Worm (Caenorhabditis elegans) whole organism, early embryonic: ENCODE measurements around the gene srx-115.

Experiments used
- B0310.2 ChIP-seq: sonication (generic microtip); optimal IDR thresholded peaks from 2 replicates; lab custom pipeline; 2016; ENCODE audit warnings: mild to moderate bottlenecking, missing genetic modification characterization, missing compliant biosample characterization
- F13C5.2 ChIP-seq: sonication (generic microtip); optimal IDR thresholded peaks from 2 replicates; lab custom pipeline; 2017; ENCODE audit warnings: mild to moderate bottlenecking, missing genetic modification characterization, inconsistent platforms, missing compliant biosample characterization
- aly-1 ChIP-seq: sonication (generic microtip); optimal IDR thresholded peaks from 2 replicates; lab custom pipeline; 2016; ENCODE audit warnings: missing genetic modification characterization, missing compliant biosample characterization
- ama-1 ChIP-seq: fragments of 150-350 bp; optimal IDR thresholded peaks from 2 replicates; lab custom pipeline; 2014
- ceh-13 ChIP-seq: fragments of 200-800 bp; sonication (Bioruptor generic); optimal IDR thresholded peaks from 2 replicates; lab custom pipeline; 2018; ENCODE audit warnings: mild to moderate bottlenecking, missing genetic modification characterization, missing compliant biosample characterization
- ceh-36 ChIP-seq: sonication (generic microtip); optimal IDR thresholded peaks from 2 replicates; lab custom pipeline; 2016; ENCODE audit warnings: missing genetic modification characterization, inconsistent platforms, missing compliant biosample characterization
- ets-7 ChIP-seq: sonication (generic microtip); optimal IDR thresholded peaks from 2 replicates; lab custom pipeline; 2016; ENCODE audit warnings: missing genotype, missing genetic modification characterization, missing compliant biosample characterization
- flt-1 ChIP-seq: fragments of 200-800 bp; sonication (Bioruptor generic); IDR thresholded peaks from 2 replicates; pipeline ENCODE4 v1.3.6; 2022; ENCODE audit warnings: missing genetic modification characterization, missing compliant biosample characterization
- hmbx-1 ChIP-seq: sonication (generic microtip); optimal IDR thresholded peaks from 2 replicates; lab custom pipeline; 2016; ENCODE audit warnings: mild to moderate bottlenecking, missing genetic modification characterization, missing compliant biosample characterization
- hmg-4 ChIP-seq: fragments of 200-800 bp; sonication (Bioruptor generic); optimal IDR thresholded peaks from 2 replicates; lab custom pipeline; 2018; ENCODE audit warnings: mild to moderate bottlenecking, missing genetic modification characterization, missing compliant biosample characterization
- hnd-1 ChIP-seq: sonication (generic microtip); optimal IDR thresholded peaks from 2 replicates; lab custom pipeline; 2016; ENCODE audit warnings: missing genetic modification characterization, missing compliant biosample characterization
- pes-1 ChIP-seq: fragments of 200-800 bp; sonication (Bioruptor generic); IDR thresholded peaks from 2 replicates; pipeline ENCODE4 v1.3.6; 2022; ENCODE audit warnings: missing genetic modification reagents, missing genetic modification characterization, missing compliant biosample characterization
- scrt-1 ChIP-seq: fragments of 200-800 bp; sonication (Bioruptor generic); IDR thresholded peaks from 2 replicates; pipeline ENCODE4 v1.3.6; 2022; ENCODE audit warnings: missing genetic modification characterization, missing compliant biosample characterization
- sea-1 ChIP-seq: fragments of 200-800 bp; sonication (Bioruptor generic); conservative IDR thresholded peaks from 2 replicates; pipeline ENCODE4 v1.3.6; 2022; ENCODE audit warnings: missing genetic modification characterization, missing compliant biosample characterization
- tbx-11 ChIP-seq: fragments of 200-800 bp; sonication (Bioruptor generic); IDR thresholded peaks from 2 replicates; pipeline ENCODE4 v1.3.6; 2022; ENCODE audit warnings: missing genetic modification characterization, missing compliant biosample characterization
- tbx-37 ChIP-seq: fragments of 200-800 bp; sonication (Bioruptor generic); conservative IDR thresholded peaks from 2 replicates; pipeline ENCODE4 v1.3.6; 2022; ENCODE audit warnings: missing genetic modification reagents, missing genetic modification characterization, missing compliant biosample characterization
- tra-4 ChIP-seq: sonication (generic microtip); optimal IDR thresholded peaks from 2 replicates; lab custom pipeline; 2017; ENCODE audit warnings: missing genetic modification characterization, missing compliant biosample characterization

srx-115 gene

DNA sequence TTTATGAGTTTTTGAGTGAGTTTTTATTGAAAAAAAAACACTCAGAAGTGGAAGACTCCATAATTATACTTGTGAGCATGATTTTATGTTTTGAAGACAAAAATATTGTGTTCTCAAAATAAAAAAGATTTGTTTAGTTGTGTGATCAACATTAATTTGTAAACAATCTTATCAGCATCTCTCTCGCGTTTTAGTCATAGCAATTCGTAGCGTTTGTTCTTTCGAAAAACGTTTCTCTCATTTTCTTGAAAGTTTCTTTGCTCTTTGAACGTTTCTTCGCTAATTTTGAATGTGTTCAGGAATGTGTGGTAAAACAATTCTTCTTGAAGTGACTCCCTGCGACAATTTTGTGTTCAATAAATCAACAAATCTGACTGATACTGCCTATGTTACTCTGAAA lies 32.6 kb upstream of the srx-115 start, which contains the start of gene ZC196.2:
Gene ZC196.2, plus strand, starts transcription at position 301 of the 400 bp plus-strand sequence.
- TF ChIP-seq sea-1 (GFP tag; lab: Robert Waterston, UW) (no peak), ets-7 (tag; lab: Kevin White, UChicago) (no peak), B0310.2 (tag; lab: Kevin White, UChicago) (no peak), ceh-13 (GFP tag; lab: Kevin White, UChicago) (no peak), tbx-37 (no peak), hmg-4 (no peak), aly-1 (no peak), ama-1 (lab: Kevin White, UChicago) (no peak), hnd-1 (no peak), pes-1 (no peak), tra-4 (tag; lab: Kevin White, UChicago) (no peak), flt-1 (GFP tag; lab: Robert Waterston, UW) (no peak), F13C5.2 (no peak), ceh-36 (no peak), hmbx-1 (tag; lab: Kevin White, UChicago) (no peak), tbx-11 (GFP tag; lab: Robert Waterston, UW) (no peak), scrt-1 (GFP tag; lab: Robert Waterston, UW) (no peak)

DNA sequence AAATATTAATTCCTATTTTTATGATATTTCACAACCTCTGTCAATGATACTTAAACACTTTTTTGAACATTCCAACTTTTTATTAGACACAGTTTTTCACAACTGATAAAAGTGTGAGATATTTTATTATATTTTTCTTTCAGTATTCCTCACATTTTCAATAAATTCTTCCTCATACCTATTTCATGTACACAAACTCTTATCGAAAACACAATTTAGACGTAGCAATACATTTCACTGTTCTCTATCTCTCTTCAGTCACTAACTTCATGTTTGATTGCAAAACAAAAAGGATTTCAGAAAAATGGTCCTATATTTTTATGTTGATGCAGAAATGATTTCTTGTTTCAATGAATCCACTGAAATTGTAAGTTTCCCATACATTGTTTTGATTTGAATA lies 25.8 kb upstream of the srx-115 start, which contains the start of gene B0507.6:
Gene B0507.6, plus strand, starts transcription at position 301 of the 400 bp plus-strand sequence.
- no peak for TF ChIP-seq tbx-37
- no peak for TF ChIP-seq ceh-13 (GFP tag; lab: Kevin White, UChicago)
- no peak for TF ChIP-seq aly-1
- no peak for TF ChIP-seq flt-1 (GFP tag; lab: Robert Waterston, UW)
- TF ChIP-seq hmbx-1 (tag; lab: Kevin White, UChicago) = no peak
- TF ChIP-seq sea-1 (GFP tag; lab: Robert Waterston, UW) = no peak
- TF ChIP-seq ceh-36 = no peak
- no peak for TF ChIP-seq tbx-11 (GFP tag; lab: Robert Waterston, UW)
- no peak for TF ChIP-seq ets-7 (tag; lab: Kevin White, UChicago)
- TF ChIP-seq ama-1 (lab: Kevin White, UChicago) = no peak
- TF ChIP-seq scrt-1 (GFP tag; lab: Robert Waterston, UW) = no peak
- no peak for TF ChIP-seq B0310.2 (tag; lab: Kevin White, UChicago)
- TF ChIP-seq hmg-4 = no peak
- TF ChIP-seq tra-4 (tag; lab: Kevin White, UChicago) = no peak
- TF ChIP-seq hnd-1 = no peak
- TF ChIP-seq F13C5.2 = no peak
- no peak for TF ChIP-seq pes-1

DNA sequence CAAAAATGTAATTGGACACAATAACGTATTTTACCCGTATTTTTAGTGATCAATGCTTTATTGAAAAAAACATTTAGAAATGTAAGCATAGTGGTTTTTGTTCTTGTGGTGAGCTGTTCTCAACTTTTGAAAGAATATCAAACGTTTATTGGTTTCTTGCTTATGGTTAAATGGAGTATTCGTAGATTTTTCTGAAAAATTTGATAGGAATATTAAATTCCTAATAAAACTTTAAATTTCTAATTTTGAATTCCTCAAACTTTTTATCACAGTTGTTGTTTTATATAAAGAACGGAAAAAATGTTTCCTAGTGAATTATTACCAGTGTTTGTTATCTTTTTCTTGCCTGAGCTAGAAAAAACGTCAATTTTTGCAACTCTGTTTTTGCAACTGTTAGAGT lies 18.3 kb upstream of the srx-115 start, which contains the start of gene B0507.5:
Gene B0507.5, plus strand, starts transcription at position 301 of the 400 bp plus-strand sequence.
- TF ChIP-seq pes-1 = no peak
- no peak for TF ChIP-seq F13C5.2
- TF ChIP-seq tra-4 (tag; lab: Kevin White, UChicago) = no peak

DNA sequence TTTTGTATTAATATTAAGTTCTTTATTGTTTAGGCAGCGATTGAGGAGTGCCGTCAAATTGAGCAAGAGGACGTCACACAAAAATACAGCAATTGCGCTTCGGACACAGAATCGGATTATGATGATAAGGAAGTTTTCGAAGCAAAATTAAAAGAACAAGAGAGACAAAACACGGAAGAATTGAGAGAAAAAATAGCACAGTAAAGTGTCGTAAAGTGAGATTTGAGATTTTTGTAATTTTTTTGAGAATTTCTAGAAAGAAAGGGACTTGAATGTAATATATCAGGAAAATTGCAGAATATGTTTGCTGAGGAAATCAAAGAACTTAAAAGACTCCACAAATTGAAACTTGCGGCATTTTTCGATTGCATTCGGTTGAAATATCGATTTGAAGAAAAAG lies 17.0 kb upstream of the srx-115 start, which contains the start of gene B0507.4:
Gene B0507.4, plus strand, starts transcription at position 301 of the 400 bp plus-strand sequence.
- TF ChIP-seq hmbx-1 (tag; lab: Kevin White, UChicago) (no peak), ets-7 (tag; lab: Kevin White, UChicago) (no peak), scrt-1 (GFP tag; lab: Robert Waterston, UW) (no peak), aly-1 (no peak), tra-4 (tag; lab: Kevin White, UChicago) (no peak), pes-1 (no peak)

DNA sequence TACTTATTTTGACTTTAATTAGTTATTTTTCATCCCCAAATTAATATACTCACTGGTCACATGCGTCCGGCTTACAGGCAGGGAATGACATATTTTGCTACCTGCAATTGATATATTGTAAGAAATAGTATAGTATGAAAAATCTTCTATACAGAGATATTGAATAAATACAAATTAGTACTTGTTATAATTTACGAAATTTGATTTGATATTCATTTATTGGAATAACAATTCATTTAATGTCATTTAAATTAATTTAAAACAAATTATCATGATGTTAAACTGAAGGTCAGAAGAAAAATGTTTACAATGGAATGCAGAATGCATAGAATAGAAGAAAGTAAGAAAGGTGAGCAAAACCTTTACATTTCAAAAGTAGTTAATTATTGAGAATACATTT lies 13.1 kb upstream of the srx-115 start, which contains the start of gene B0507.7:
Gene B0507.7, minus strand, starts transcription at position 101 of the 400 bp plus-strand sequence.
- TF ChIP-seq tbx-11 (GFP tag; lab: Robert Waterston, UW) (no peak), scrt-1 (GFP tag; lab: Robert Waterston, UW) (no peak), tra-4 (tag; lab: Kevin White, UChicago) (no peak), F13C5.2 (no peak), ceh-36 (no peak)

DNA sequence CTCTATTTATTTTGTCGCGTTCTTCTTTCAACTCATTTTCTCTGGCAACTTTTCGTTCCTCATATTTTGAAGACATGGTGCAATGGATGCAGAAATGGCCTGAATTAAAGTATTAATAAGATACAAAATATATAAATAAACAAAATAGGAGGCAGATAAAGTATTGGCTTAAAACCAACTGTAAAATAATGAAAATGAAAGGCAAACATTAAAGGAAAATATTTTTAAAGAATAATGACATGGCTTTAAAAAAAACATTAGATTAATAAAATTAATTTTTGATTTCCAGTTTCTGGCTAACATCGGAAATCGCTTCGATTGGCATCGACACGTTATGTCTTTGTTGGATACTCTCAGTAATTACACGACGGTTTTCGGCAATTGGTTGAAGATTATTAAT lies 11.3 kb upstream of the srx-115 start, which contains the start of gene ddn-1:
Gene ddn-1, minus strand, starts transcription at position 101 of the 400 bp plus-strand sequence.
- no peak for TF ChIP-seq pes-1
- no peak for TF ChIP-seq ceh-13 (GFP tag; lab: Kevin White, UChicago)
- no peak for TF ChIP-seq hnd-1
- no peak for TF ChIP-seq sea-1 (GFP tag; lab: Robert Waterston, UW)
- no peak for TF ChIP-seq ceh-36
- no peak for TF ChIP-seq B0310.2 (tag; lab: Kevin White, UChicago)
- no peak for TF ChIP-seq tbx-11 (GFP tag; lab: Robert Waterston, UW)
- TF ChIP-seq ets-7 (tag; lab: Kevin White, UChicago) = no peak
- no peak for TF ChIP-seq scrt-1 (GFP tag; lab: Robert Waterston, UW)
- no peak for TF ChIP-seq hmg-4
- no peak for TF ChIP-seq tbx-37
- TF ChIP-seq ama-1 (lab: Kevin White, UChicago) = no peak
- TF ChIP-seq tra-4 (tag; lab: Kevin White, UChicago) = no peak
- TF ChIP-seq aly-1 = no peak
- no peak for TF ChIP-seq flt-1 (GFP tag; lab: Robert Waterston, UW)
- TF ChIP-seq hmbx-1 (tag; lab: Kevin White, UChicago) = no peak

DNA sequence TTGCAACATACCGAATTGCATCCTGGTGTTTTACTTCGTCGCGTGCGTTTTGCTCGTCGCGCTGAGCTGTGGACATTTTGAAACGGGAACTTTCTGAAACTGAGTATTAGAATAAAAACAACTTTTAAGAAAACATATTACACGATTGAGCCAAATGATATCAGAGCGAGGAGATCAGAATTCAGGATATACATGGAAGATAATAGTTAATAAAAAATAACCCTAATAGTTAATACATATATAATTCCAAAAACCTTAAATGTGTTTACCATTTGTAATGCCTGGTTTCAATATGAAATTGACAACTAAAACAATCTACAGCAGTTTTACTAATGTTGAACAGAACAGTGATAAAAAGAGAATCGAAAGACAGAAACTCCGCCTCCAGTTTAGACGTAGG lies 8.8 kb upstream of the srx-115 start, which contains the start of gene B0507.8:
Gene B0507.8, minus strand, starts transcription at position 101 of the 400 bp plus-strand sequence.
- TF ChIP-seq flt-1 (GFP tag; lab: Robert Waterston, UW) (no peak), tbx-37 (no peak), scrt-1 (GFP tag; lab: Robert Waterston, UW) (no peak), ceh-13 (GFP tag; lab: Kevin White, UChicago) (no peak), ets-7 (tag; lab: Kevin White, UChicago) (no peak), sea-1 (GFP tag; lab: Robert Waterston, UW) (no peak), pes-1 (no peak), hmg-4 (no peak), B0310.2 (tag; lab: Kevin White, UChicago) (no peak), F13C5.2 (no peak), hmbx-1 (tag; lab: Kevin White, UChicago) (no peak), ama-1 (lab: Kevin White, UChicago) (no peak), hnd-1 (no peak), aly-1 (no peak), tra-4 (tag; lab: Kevin White, UChicago) (no peak), tbx-11 (GFP tag; lab: Robert Waterston, UW) (no peak), ceh-36 (no peak)
